Fruit fly (Drosophila melanogaster) whole organism, prepupa: Measurements from ENCODE around the gene bnk.

Source experiments
- Blimp-1 ChIP-seq: fragments of 200-800 bp; sonication (Bioruptor generic); optimal IDR thresholded peaks from 3 replicates; lab custom pipeline; 2017; ENCODE audit warnings: missing biosample characterization, missing genetic modification characterization, mild to moderate bottlenecking, moderate library complexity, missing genetic modification reagents
- CG10669 ChIP-seq: fragments of 200-800 bp; sonication (Bioruptor generic); optimal IDR thresholded peaks from 3 replicates; lab custom pipeline; 2018; ENCODE audit warnings: missing biosample characterization, mild to moderate bottlenecking, missing genetic modification characterization, moderate library complexity
- CG11294 ChIP-seq: fragments of 200-800 bp; sonication (Bioruptor generic); IDR thresholded peaks from 2 replicates; pipeline ENCODE4 v1.3.6; 2022; ENCODE audit warnings: missing biosample characterization, missing genetic modification characterization
- CG11762 ChIP-seq: fragments of 200-800 bp; sonication (Bioruptor generic); optimal IDR thresholded peaks from 3 replicates; lab custom pipeline; 2016; ENCODE audit warnings: missing biosample characterization, missing genetic modification characterization; ENCODE audit not compliant: insufficient read depth
- CG15336 ChIP-seq: fragments of 200-800 bp; sonication (Bioruptor generic); IDR thresholded peaks from 2 replicates; pipeline ENCODE4 v1.3.6; 2022; ENCODE audit warnings: missing biosample characterization, missing genetic modification characterization
- CG34406 ChIP-seq: fragments of 200-800 bp; sonication (Bioruptor generic); optimal IDR thresholded peaks from 3 replicates; lab custom pipeline; 2016; ENCODE audit warnings: missing biosample characterization, missing genetic modification characterization
- CG3919 ChIP-seq: fragments of 200-800 bp; sonication (Bioruptor generic); optimal IDR thresholded peaks from 3 replicates; lab custom pipeline; 2016; ENCODE audit warnings: missing biosample characterization, missing genetic modification characterization
- CG6163 ChIP-seq: fragments of 200-800 bp; sonication (Bioruptor generic); IDR thresholded peaks from 3 replicates; pipeline ENCODE4 v1.3.6; 2022; ENCODE audit warnings: missing biosample characterization, missing genetic modification characterization
- CG6854 ChIP-seq: fragments of 200-800 bp; sonication (Bioruptor generic); optimal IDR thresholded peaks from 2 replicates; lab custom pipeline; 2017; ENCODE audit warnings: missing biosample characterization, mild to moderate bottlenecking, missing genetic modification characterization
- CG7368 ChIP-seq: fragments of 200-800 bp; sonication (Bioruptor generic); optimal IDR thresholded peaks from 3 replicates; lab custom pipeline; 2016; ENCODE audit warnings: missing biosample characterization, missing genetic modification characterization
- CG8119 ChIP-seq: fragments of 200-800 bp; sonication (Bioruptor generic); IDR thresholded peaks from 3 replicates; pipeline ENCODE4 v1.3.6; 2022; ENCODE audit warnings: missing biosample characterization, missing genetic modification characterization
- CG8319 ChIP-seq: fragments of 200-800 bp; sonication (Bioruptor generic); optimal IDR thresholded peaks from 3 replicates; lab custom pipeline; 2016; ENCODE audit warnings: missing biosample characterization, missing genetic modification characterization
- CG8632 ChIP-seq: fragments of 200-800 bp; sonication (Bioruptor generic); optimal IDR thresholded peaks from 3 replicates; lab custom pipeline; 2016; ENCODE audit warnings: missing biosample characterization, missing genetic modification characterization
- Eip75B ChIP-seq: fragments of 200-800 bp; sonication (Bioruptor generic); optimal IDR thresholded peaks from 3 replicates; lab custom pipeline; 2016; ENCODE audit warnings: missing biosample characterization, missing genetic modification characterization
- Eip78C ChIP-seq: fragments of 200-800 bp; sonication (Bioruptor generic); peaks from one replicate; lab custom pipeline; 2016; ENCODE audit warnings: missing biosample characterization, missing genetic modification characterization
- Eip93F ChIP-seq: fragments of 200-800 bp; sonication (Bioruptor generic); optimal IDR thresholded peaks from 2 replicates; lab custom pipeline; 2016; ENCODE audit warnings: missing biosample characterization, mild to moderate bottlenecking, missing genetic modification characterization
- Ets96B ChIP-seq: fragments of 200-800 bp; optimal IDR thresholded peaks from 2 replicates; lab custom pipeline; 2019; ENCODE audit warnings: missing biosample characterization, mild to moderate bottlenecking, missing genetic modification characterization, moderate library complexity
- Gug ChIP-seq: fragments of 200-800 bp; sonication (Bioruptor generic); IDR thresholded peaks from 2 replicates; pipeline ENCODE4 v1.3.6; 2022; ENCODE audit warnings: missing biosample characterization, missing genetic modification characterization
- Hr38 ChIP-seq: sonication (Bioruptor generic); optimal IDR thresholded peaks from 2 replicates; lab custom pipeline; 2016; ENCODE audit warnings: missing biosample characterization, missing genetic modification characterization
- Hr39 ChIP-seq: fragments of 200-800 bp; sonication (Bioruptor generic); optimal IDR thresholded peaks from 2 replicates; lab custom pipeline; 2016; ENCODE audit warnings: missing biosample characterization, missing genetic modification characterization
- Hr4 ChIP-seq: fragments of 200-800 bp; sonication (Bioruptor generic); optimal IDR thresholded peaks from 3 replicates; lab custom pipeline; 2016; ENCODE audit warnings: missing biosample characterization, missing genetic modification characterization
- Lpt ChIP-seq: fragments of 200-800 bp; sonication (Bioruptor generic); optimal IDR thresholded peaks from 3 replicates; lab custom pipeline; 2016; ENCODE audit warnings: missing biosample characterization, missing genetic modification characterization
- OdsH ChIP-seq: fragments of 200-800 bp; sonication (Bioruptor generic); optimal IDR thresholded peaks from 3 replicates; lab custom pipeline; 2016; ENCODE audit warnings: missing biosample characterization, missing genetic modification characterization
- Sox102F ChIP-seq: fragments of 200-800 bp; sonication (Bioruptor generic); optimal IDR thresholded peaks from 2 replicates; lab custom pipeline; 2016; ENCODE audit warnings: missing biosample characterization, mild to moderate bottlenecking, missing genetic modification characterization
- Sox14 ChIP-seq: fragments of 200-800 bp; sonication (Bioruptor generic); optimal IDR thresholded peaks from 3 replicates; lab custom pipeline; 2016; ENCODE audit warnings: missing biosample characterization, missing genetic modification characterization
- acj6 ChIP-seq: fragments of 200-800 bp; sonication (Bioruptor generic); optimal IDR thresholded peaks from 3 replicates; lab custom pipeline; 2016; ENCODE audit warnings: missing biosample characterization, missing genetic modification characterization
- dac ChIP-seq: fragments of 200-800 bp; sonication (Bioruptor generic); optimal IDR thresholded peaks from 2 replicates; lab custom pipeline; 2017; ENCODE audit warnings: missing biosample characterization, mild to moderate bottlenecking, missing genetic modification characterization
- dsx ChIP-seq: fragments of 200-800 bp; optimal IDR thresholded peaks from 3 replicates; lab custom pipeline; 2019; ENCODE audit warnings: missing biosample characterization, mild to moderate bottlenecking, missing genetic modification characterization, moderate library complexity; ENCODE audit not compliant: poor library complexity, severe bottlenecking
- fd59A ChIP-seq: fragments of 200-800 bp; sonication (Bioruptor generic); optimal IDR thresholded peaks from 2 replicates; lab custom pipeline; 2017; ENCODE audit warnings: missing biosample characterization, mild to moderate bottlenecking, missing genetic modification characterization, missing genetic modification reagents
- fd85E ChIP-seq: fragments of 200-800 bp; sonication (Bioruptor generic); optimal IDR thresholded peaks from 3 replicates; lab custom pipeline; 2016; ENCODE audit warnings: missing biosample characterization, missing genetic modification characterization
- fkh ChIP-seq: fragments of 200-800 bp; sonication (Bioruptor generic); optimal IDR thresholded peaks from 3 replicates; lab custom pipeline; 2017; ENCODE audit warnings: missing biosample characterization, mild to moderate bottlenecking, missing genetic modification characterization, moderate library complexity
- pdm3 ChIP-seq: fragments of 200-800 bp; sonication (Bioruptor generic); optimal IDR thresholded peaks from 3 replicates; lab custom pipeline; 2016; ENCODE audit warnings: missing biosample characterization, missing genetic modification characterization
- salr ChIP-seq, 2 experiments: fragments of 200-800 bp; sonication (Bioruptor generic); optimal IDR thresholded peaks; 3 replicates each; lab custom pipeline; 2016 to 2018; ENCODE audit warnings: missing biosample characterization in 2 of 2, missing genetic modification characterization in 2 of 2, mild to moderate bottlenecking in 1 of 2
- spab ChIP-seq: fragments of 200-800 bp; sonication (Bioruptor generic); optimal IDR thresholded peaks from 2 replicates; lab custom pipeline; 2017; ENCODE audit warnings: missing biosample characterization, mild to moderate bottlenecking, missing genetic modification characterization, missing genetic modification reagents
- ss ChIP-seq, 2 experiments: fragments of 200-800 bp; sonication (Bioruptor generic); optimal IDR thresholded peaks; 2 replicates in 1 of 2; 3 replicates in 1 of 2; lab custom pipeline; 2017 to 2018; ENCODE audit warnings: mild to moderate bottlenecking in 2 of 2, missing biosample characterization in 2 of 2, missing genetic modification characterization in 2 of 2, moderate library complexity in 1 of 2
- svp ChIP-seq: fragments of 200-800 bp; sonication (Bioruptor generic); peaks from one replicate; lab custom pipeline; 2016; ENCODE audit warnings: missing biosample characterization, missing genetic modification characterization
- topi ChIP-seq: fragments of 200-800 bp; sonication (Bioruptor generic); optimal IDR thresholded peaks from 3 replicates; lab custom pipeline; 2016; ENCODE audit warnings: missing biosample characterization, missing genetic modification characterization

bnk gene

dm6 chr3R:31222125-31222889 is 29.1 kb downstream of the bnk start (continued):
- peak; percentile 10 for TF ChIP-seq fkh (GFP tag; lab: Kevin White, UChicago)
- peak; percentile 64 for TF ChIP-seq fd59A (GFP tag; lab: Kevin White, UChicago)
- TF ChIP-seq Sox102F = peak; percentile 71
- TF ChIP-seq fd85E (GFP tag; lab: Kevin White, UChicago) = no peak
- TF ChIP-seq CG8319 = peak; percentile 42
- TF ChIP-seq CG10669 (GFP tag; lab: Kevin White, UChicago) = peak; percentile 66
- TF ChIP-seq Eip75B = peak; percentile 75
- peak; percentile 74 for TF ChIP-seq Hr4 (GFP tag; lab: Kevin White, UChicago)
- TF ChIP-seq topi (GFP tag; lab: Kevin White, UChicago) = peak; percentile 64
- TF ChIP-seq CG6163 (GFP tag; lab: Robert Waterston, UW) = no peak
- TF ChIP-seq CG11762 (GFP tag; lab: Kevin White, UChicago) = no peak
- TF ChIP-seq Gug (GFP tag; lab: Robert Waterston, UW) = no peak
- peak; percentile 66 for TF ChIP-seq Ets96B (tag; lab: Kevin White, UChicago)
- peak; percentile 44 for TF ChIP-seq dac (GFP tag; lab: Kevin White, UChicago)
- peak; percentile 72 for TF ChIP-seq Sox14 (GFP tag; lab: Kevin White, UChicago)
- peak; percentile 28 to 40 for TF ChIP-seq salr (GFP tag; optimal IDR thresholded peaks at IDR 0.05; lab: Kevin White, UChicago)

dm6 chr3R:31222890-31223569 is 29.9 kb downstream of the bnk start:
- TF ChIP-seq spab (GFP tag; lab: Kevin White, UChicago) (no peak), CG8632 (GFP tag; lab: Kevin White, UChicago) (no peak), Hr39 (GFP tag; lab: Kevin White, UChicago) (no peak), OdsH (GFP tag; lab: Kevin White, UChicago) (no peak), acj6 (GFP tag; lab: Kevin White, UChicago) (no peak), CG15336 (no peak), Gug (GFP tag; lab: Robert Waterston, UW) (no peak), Sox14 (GFP tag; lab: Kevin White, UChicago) (no peak), CG6854 (GFP tag; lab: Kevin White, UChicago) (no peak), CG11294 (GFP tag; lab: Robert Waterston, UW) (no peak), ss (GFP tag; optimal IDR thresholded peaks at IDR 0.05; lab: Kevin White, UChicago) (no peak), Blimp-1 (GFP tag; lab: Kevin White, UChicago) (no peak), CG8119 (GFP tag; lab: Robert Waterston, UW) (no peak), salr (GFP tag; optimal IDR thresholded peaks at IDR 0.05; lab: Kevin White, UChicago) (no peak), Hr4 (GFP tag; lab: Kevin White, UChicago) (no peak)

- TF ChIP-seq pdm3 (GFP tag; lab: Kevin White, UChicago) (no peak), CG7368 (no peak), Lpt (no peak), Eip78C (GFP tag; lab: Kevin White, UChicago) (peak; percentile 46), CG6163 (GFP tag; lab: Robert Waterston, UW) (0 out of 3 replicates have a peak, but pooled peaks have one; percentile 33), Sox14 (GFP tag; lab: Kevin White, UChicago) (no peak), Eip93F (GFP tag; lab: Kevin White, UChicago) (no peak), dsx (no peak), CG34406 (GFP tag; lab: Kevin White, UChicago) (no peak), CG6854 (GFP tag; lab: Kevin White, UChicago) (no peak), CG8319 (no peak), Hr38 (GFP tag; lab: Kevin White, UChicago) (no peak), fd85E (GFP tag; lab: Kevin White, UChicago) (no peak), Sox102F (no peak), svp (GFP tag; lab: Kevin White, UChicago) (peak; percentile 98), CG3919 (GFP tag; lab: Kevin White, UChicago) (no peak)
Measured at dm6 chr3R:31223971-31224860, 31.1 kb downstream of the bnk start.
